Fruit fly (Drosophila melanogaster): Measurements from ENCODE around the gene mus302.

DNA sequence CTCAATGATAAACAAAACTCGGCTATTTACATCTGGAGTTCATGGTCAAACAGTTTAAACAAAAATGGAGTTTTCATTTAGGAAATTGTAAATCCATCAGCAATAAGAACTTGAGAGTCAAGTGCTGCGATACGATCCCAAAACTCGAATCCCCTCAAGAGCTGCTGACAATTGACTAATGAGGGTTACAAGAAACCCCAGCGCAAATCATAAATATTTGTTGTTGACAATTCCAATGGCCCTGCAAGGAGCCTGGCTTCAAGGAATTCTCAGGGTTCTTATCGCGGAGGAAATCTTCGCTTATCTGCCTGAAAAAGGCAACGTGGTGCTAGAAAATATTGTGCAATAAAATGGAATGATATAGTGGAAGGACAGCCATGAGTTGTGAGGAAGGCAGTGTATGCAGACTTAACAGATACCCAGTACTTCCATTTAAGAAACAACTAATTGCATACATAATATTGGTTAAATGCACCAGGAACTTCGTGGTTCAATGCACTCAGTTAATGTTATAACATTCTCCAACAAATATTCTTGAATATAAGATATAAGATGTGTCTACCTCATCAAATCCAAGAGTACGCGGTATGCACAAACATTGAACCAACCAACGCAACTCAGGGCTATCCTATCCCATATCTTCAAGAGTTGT is 11.4 kb downstream of the mus302 start:
- TF ChIP-seq Lpt (GFP tag; optimal IDR thresholded peaks at IDR 0.05) = no peak
- TF ChIP-seq achi (GFP tag; optimal IDR thresholded peaks at IDR 0.05) = no peak
- no peak for TF ChIP-seq Gug (GFP tag; IDR thresholded peaks at IDR 0.05)
- no peak for TF ChIP-seq lz (GFP tag; optimal IDR thresholded peaks at IDR 0.05)
- no peak for TF ChIP-seq CG6792 (GFP tag; optimal IDR thresholded peaks at IDR 0.05)
- no peak for TF ChIP-seq CG15336 (GFP tag; IDR thresholded peaks at IDR 0.05)

All from whole organism, prepupa.